Worm (Caenorhabditis elegans) whole organism, mixed stage, embryonic: Measurements from ENCODE around the gene pri-1.

ENCODE experiments used
- bed-3 ChIP-seq: fragments of 200-800 bp; sonication (Bioruptor generic); optimal IDR thresholded peaks from 3 replicates; lab custom pipeline; 2018; ENCODE audit warnings: mild to moderate bottlenecking, missing genetic modification characterization, moderate library complexity, missing compliant biosample characterization
- blmp-1 ChIP-seq: fragments of 150-350 bp; optimal IDR thresholded peaks from 2 replicates; lab custom pipeline; 2014; ENCODE audit warnings: missing biosample characterization, missing genetic modification characterization
- ceh-39 ChIP-seq: fragments of 150-350 bp; optimal IDR thresholded peaks from 2 replicates; lab custom pipeline; 2014; ENCODE audit warnings: missing biosample characterization, missing genetic modification characterization
- ceh-43 ChIP-seq: fragments of 200-800 bp; sonication (Bioruptor generic); optimal IDR thresholded peaks from 2 replicates; lab custom pipeline; 2018; ENCODE audit warnings: mild to moderate bottlenecking, missing genetic modification characterization, moderate library complexity, missing compliant biosample characterization
- ceh-83 ChIP-seq: fragments of 200-800 bp; sonication (Bioruptor generic); optimal IDR thresholded peaks from 2 replicates; lab custom pipeline; 2018; ENCODE audit warnings: mild to moderate bottlenecking, missing genetic modification characterization, missing compliant biosample characterization
- ces-1 ChIP-seq: fragments of 150-350 bp; optimal IDR thresholded peaks from 2 replicates; lab custom pipeline; 2014; ENCODE audit warnings: missing biosample characterization, missing genetic modification reagents, missing genetic modification characterization
- cnd-1 ChIP-seq: fragments of 200-800 bp; sonication (Bioruptor generic); optimal IDR thresholded peaks from 2 replicates; lab custom pipeline; 2018; ENCODE audit warnings: mild to moderate bottlenecking, missing genetic modification characterization, missing compliant biosample characterization
- drap-1 ChIP-seq: fragments of 200-800 bp; sonication (Bioruptor generic); optimal IDR thresholded peaks from 3 replicates; lab custom pipeline; 2018; ENCODE audit warnings: mild to moderate bottlenecking, missing genetic modification characterization, missing compliant biosample characterization
- elt-1 ChIP-seq: sonication (generic microtip); optimal IDR thresholded peaks from 2 replicates; lab custom pipeline; 2017; ENCODE audit warnings: missing genetic modification characterization, mild to moderate bottlenecking, missing compliant biosample characterization, antibody characterized with exemption, moderate library complexity, borderline replicate concordance; ENCODE audit not compliant: insufficient read depth
- elt-3 ChIP-seq: fragments of 150-350 bp; optimal IDR thresholded peaks from 2 replicates; lab custom pipeline; 2014; ENCODE audit warnings: missing biosample characterization, missing genetic modification characterization
- flh-1 ChIP-seq: fragments of 200-800 bp; sonication (Bioruptor generic); optimal IDR thresholded peaks from 2 replicates; lab custom pipeline; 2018; ENCODE audit warnings: mild to moderate bottlenecking, missing genetic modification characterization, moderate library complexity, missing compliant biosample characterization
- ham-2 ChIP-seq: fragments of 200-800 bp; sonication (Bioruptor generic); optimal IDR thresholded peaks from 2 replicates; lab custom pipeline; 2018; ENCODE audit warnings: mild to moderate bottlenecking, missing genetic modification characterization, missing compliant biosample characterization
- hlh-1 ChIP-seq: fragments of 150-350 bp; optimal IDR thresholded peaks from 2 replicates; lab custom pipeline; 2014; ENCODE audit warnings: missing biosample characterization, missing genetic modification reagents, missing genetic modification characterization
- lin-13 ChIP-seq: fragments of 150-350 bp; optimal IDR thresholded peaks from 2 replicates; lab custom pipeline; 2014; ENCODE audit warnings: missing biosample characterization, missing genetic modification characterization
- mab-5 ChIP-seq: fragments of 150-350 bp; optimal IDR thresholded peaks from 2 replicates; lab custom pipeline; 2014; ENCODE audit warnings: missing biosample characterization, missing genetic modification characterization
- mep-1 ChIP-seq: fragments of 150-350 bp; optimal IDR thresholded peaks from 2 replicates; lab custom pipeline; 2017; ENCODE audit warnings: missing biosample characterization, missing genetic modification reagents, missing genetic modification characterization, inconsistent platforms
- mls-2 ChIP-seq: sonication (generic microtip); optimal IDR thresholded peaks from 2 replicates; lab custom pipeline; 2016; ENCODE audit warnings: mild to moderate bottlenecking, missing genetic modification characterization, moderate library complexity, missing compliant biosample characterization
- nhr-12 ChIP-seq: fragments of 150-350 bp; optimal IDR thresholded peaks from 2 replicates; lab custom pipeline; 2014; ENCODE audit warnings: missing biosample characterization, missing genetic modification characterization
- nhr-2 ChIP-seq: fragments of 150-350 bp; optimal IDR thresholded peaks from 2 replicates; lab custom pipeline; 2014; ENCODE audit warnings: missing biosample characterization, missing genetic modification characterization
- nhr-237 ChIP-seq: fragments of 150-350 bp; optimal IDR thresholded peaks from 2 replicates; lab custom pipeline; 2014; ENCODE audit warnings: missing biosample characterization, missing genetic modification characterization
- sem-2 ChIP-seq: fragments of 200-800 bp; sonication (Bioruptor generic); optimal IDR thresholded peaks from 2 replicates; lab custom pipeline; 2018; ENCODE audit warnings: mild to moderate bottlenecking, missing genetic modification characterization, missing compliant biosample characterization
- sptf-1 ChIP-seq: sonication (generic microtip); optimal IDR thresholded peaks from 2 replicates; lab custom pipeline; 2017; ENCODE audit warnings: mild to moderate bottlenecking, missing genetic modification characterization, moderate library complexity, missing compliant biosample characterization
- tbx-8 ChIP-seq: fragments of 200-800 bp; sonication (Bioruptor generic); optimal IDR thresholded peaks from 2 replicates; lab custom pipeline; 2018; ENCODE audit warnings: mild to moderate bottlenecking, missing genetic modification characterization, moderate library complexity, missing compliant biosample characterization
- unc-120 ChIP-seq: sonication (generic microtip); optimal IDR thresholded peaks from 2 replicates; lab custom pipeline; 2017; ENCODE audit warnings: missing genetic modification characterization, missing compliant biosample characterization; ENCODE audit not compliant: poor library complexity, severe bottlenecking
- unc-39 ChIP-seq: fragments of 150-350 bp; optimal IDR thresholded peaks from 2 replicates; lab custom pipeline; 2014; ENCODE audit warnings: missing biosample characterization, missing genetic modification characterization
- unc-62 ChIP-seq: fragments of 150-350 bp; optimal IDR thresholded peaks from 2 replicates; lab custom pipeline; 2014; ENCODE audit warnings: missing biosample characterization, missing genetic modification reagents, missing genetic modification characterization
- zip-8 ChIP-seq: fragments of 150-350 bp; optimal IDR thresholded peaks from 2 replicates; lab custom pipeline; 2014; ENCODE audit warnings: missing biosample characterization, missing genetic modification characterization

pri-1 gene

ce11 chrIII:9590212-9590611 is 23.9 kb downstream of the pri-1 start:
- TF ChIP-seq ceh-39 (tag; lab: Kevin White, UChicago): no peak
- no peak for TF ChIP-seq mls-2 (tag; lab: Kevin White, UChicago)
- no peak for TF ChIP-seq unc-39 (tag; lab: Kevin White, UChicago)
- no peak for TF ChIP-seq ceh-43 (GFP tag; lab: Kevin White, UChicago)
- no peak for TF ChIP-seq unc-120
- no peak for TF ChIP-seq bed-3 (GFP tag; lab: Kevin White, UChicago)
- no peak for TF ChIP-seq elt-3 (tag; lab: Kevin White, UChicago)
- TF ChIP-seq sptf-1: no peak
- no peak for TF ChIP-seq nhr-237 (tag; lab: Kevin White, UChicago)
- TF ChIP-seq mep-1: no peak
- TF ChIP-seq drap-1 (GFP tag; lab: Kevin White, UChicago): no peak
- TF ChIP-seq nhr-2 (tag; lab: Kevin White, UChicago): no peak
- TF ChIP-seq, all 35 proteins: peak for 0

ce11 chrIII:9585314-9585713 is 28.8 kb downstream of the pri-1 start:
- no peak for TF ChIP-seq elt-1 (tag; lab: Kevin White, UChicago)
- TF ChIP-seq ces-1 (GFP tag; lab: Kevin White, UChicago): peak; percentile 98

- TF ChIP-seq mab-5 (tag; lab: Kevin White, UChicago) (no peak), mep-1 (no peak), drap-1 (GFP tag; lab: Kevin White, UChicago) (no peak), zip-8 (tag; lab: Kevin White, UChicago) (no peak), hlh-1 (no peak), ceh-83 (no peak), nhr-12 (tag; lab: Kevin White, UChicago) (no peak), ces-1 (GFP tag; lab: Kevin White, UChicago) (peak; percentile 89)
Observed at ce11 chrIII:9583224-9583623, 30.9 kb downstream of the pri-1 start.

ce11 chrIII:9582240-9582639 is 31.8 kb downstream of the pri-1 start, which contains the start of gene C48B4.3:
TSS of gene C48B4.3 (minus strand) at chrIII:9582388.
- no peak for TF ChIP-seq tbx-8 (GFP tag; lab: Kevin White, UChicago)
- no peak for TF ChIP-seq nhr-12 (tag; lab: Kevin White, UChicago)

- TF ChIP-seq elt-3 (tag; lab: Kevin White, UChicago): no peak
- peak; percentile 11 for TF ChIP-seq ces-1 (GFP tag; lab: Kevin White, UChicago)
- peak; percentile 35 for TF ChIP-seq mep-1
Observed at ce11 chrIII:9580039-9580891, 33.8 kb downstream of the pri-1 start, which contains the start of gene ced-7. TSS of gene ced-7 (minus strand) at chrIII:9580089.

- TF ChIP-seq nhr-2 (tag; lab: Kevin White, UChicago): no peak
- no peak for TF ChIP-seq cnd-1
- no peak for TF ChIP-seq nhr-237 (tag; lab: Kevin White, UChicago)
- TF ChIP-seq mls-2 (tag; lab: Kevin White, UChicago): no peak
- no peak for TF ChIP-seq sem-2 (GFP tag; lab: Kevin White, UChicago)
- TF ChIP-seq unc-39 (tag; lab: Kevin White, UChicago): no peak
- no peak for TF ChIP-seq blmp-1 (tag; lab: Kevin White, UChicago)
- no peak for TF ChIP-seq ceh-43 (GFP tag; lab: Kevin White, UChicago)
- TF ChIP-seq mep-1: no peak
- no peak for TF ChIP-seq ces-1 (GFP tag; lab: Kevin White, UChicago)
- no peak for TF ChIP-seq flh-1 (GFP tag; lab: Kevin White, UChicago)
- TF ChIP-seq elt-3 (tag; lab: Kevin White, UChicago): no peak
- no peak for TF ChIP-seq tbx-8 (GFP tag; lab: Kevin White, UChicago)
- TF ChIP-seq zip-8 (tag; lab: Kevin White, UChicago): no peak
- TF ChIP-seq lin-13 (tag; lab: Kevin White, UChicago): no peak
- TF ChIP-seq ham-2 (GFP tag; lab: Kevin White, UChicago): no peak
- TF ChIP-seq unc-62 (GFP tag; lab: Kevin White, UChicago): no peak
Observed at ce11 chrIII:9570869-9571268, 43.2 kb downstream of the pri-1 start.
